Fruit fly (Drosophila melanogaster) whole organism: ENCODE results near the gene CG13794.

Source experiments
- CG8478 ChIP-seq: fragments of >200 bp; optimal IDR thresholded peaks from 2 replicates; lab custom pipeline; 2018; ENCODE audit warnings: inconsistent platforms
- Dll ChIP-seq: fragments of >200 bp; optimal IDR thresholded peaks from 2 replicates; lab custom pipeline; 2017
- EcR ChIP-seq, 2 experiments: fragments of >200 bp; optimal IDR thresholded peaks; 2 replicates each; lab custom pipeline; 2017; ENCODE audit warnings: missing biosample characterization in 2 of 2, missing genetic modification characterization in 2 of 2, missing genetic modification reagents in 2 of 2
- pan ChIP-seq: fragments of >200 bp; optimal IDR thresholded peaks from 2 replicates; lab custom pipeline; 2017
- psq ChIP-seq: fragments of >200 bp; optimal IDR thresholded peaks from 2 replicates; lab custom pipeline; 2017
- usp ChIP-seq: fragments of >200 bp; optimal IDR thresholded peaks from 2 replicates; lab custom pipeline; 2017; ENCODE audit warnings: missing biosample characterization, missing genetic modification characterization, mixed read lengths

Gene CG13794

DNA sequence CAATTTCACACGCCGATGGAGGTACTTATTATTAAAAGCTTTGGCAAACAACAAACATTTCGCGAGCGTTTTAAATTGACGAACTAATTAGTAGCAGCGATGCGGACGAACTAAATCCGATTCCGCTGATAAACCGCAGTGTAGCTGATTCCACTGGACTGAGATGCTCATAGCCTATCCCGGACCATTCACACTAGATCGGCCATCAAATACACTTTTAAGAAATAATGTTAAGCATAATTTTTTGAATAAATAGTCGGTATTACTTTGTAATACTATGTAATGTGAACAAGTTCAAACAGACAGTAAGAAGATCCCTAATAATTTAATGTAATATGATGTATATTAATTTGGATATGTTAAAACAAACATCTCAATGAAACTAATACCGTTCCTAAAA lies at the start of gene CG13794:
CG13794 (minus strand) TSS at position 101 of the 400 bp plus-strand sequence.
- no peak for TF ChIP-seq psq (lab: Kevin White, UChicago)
- no peak for TF ChIP-seq pan (lab: Kevin White, UChicago)
- TF ChIP-seq usp (GFP tag; lab: Kevin White, UChicago) = no peak
- TF ChIP-seq EcR (GFP tag; optimal IDR thresholded peaks at IDR 0.05; lab: Kevin White, UChicago) = no peak
- TF ChIP-seq CG8478 (lab: Kevin White, UChicago) = no peak
- TF ChIP-seq Dll (lab: Kevin White, UChicago) = no peak

DNA sequence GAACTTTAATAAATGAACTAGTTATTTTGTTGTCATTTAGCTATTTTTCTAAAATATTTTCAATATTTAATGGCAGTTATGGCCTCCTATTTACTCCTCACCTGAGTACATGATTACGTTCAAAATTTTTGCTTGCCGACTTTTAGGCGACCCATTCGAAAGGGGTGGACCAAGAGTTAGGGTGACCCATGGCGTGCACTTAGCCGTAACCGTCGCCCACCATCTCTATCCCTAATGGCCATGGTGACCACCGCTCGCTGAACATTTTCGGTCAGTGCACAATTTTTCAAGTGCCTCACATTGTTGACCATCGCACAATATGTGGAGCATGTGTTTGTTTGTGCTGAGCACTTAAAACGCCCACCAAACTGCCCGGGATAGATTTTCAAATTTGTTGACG lies 49.3 kb upstream of the CG13794 start:
- TF ChIP-seq pan (lab: Kevin White, UChicago) (no peak), usp (GFP tag; lab: Kevin White, UChicago) (no peak), EcR (GFP tag; optimal IDR thresholded peaks at IDR 0.05; lab: Kevin White, UChicago) (no peak), psq (lab: Kevin White, UChicago) (no peak), CG8478 (lab: Kevin White, UChicago) (no peak), Dll (lab: Kevin White, UChicago) (no peak)

DNA sequence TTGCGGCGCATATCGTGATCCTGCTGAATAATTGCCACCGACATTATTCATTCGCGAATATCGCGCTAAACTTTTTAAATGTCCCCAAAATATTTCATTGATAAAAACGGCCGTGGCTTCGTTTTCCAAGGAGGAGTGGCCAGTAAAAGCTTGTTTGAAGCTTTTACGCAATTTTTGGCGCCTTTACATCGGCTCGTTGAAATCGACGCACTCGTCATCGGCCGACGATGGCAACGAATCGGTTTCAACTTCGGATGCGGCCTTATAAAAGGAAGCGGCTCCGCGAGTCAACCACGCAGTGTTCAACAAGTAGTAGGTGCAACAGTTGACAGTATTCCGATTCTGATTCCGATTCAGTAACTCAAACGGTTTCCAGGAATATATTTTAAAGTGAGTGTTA lies 44.7 kb upstream of the CG13794 start, which contains the start of gene CG7191:
CG7191 (plus strand) TSS at position 301 of the 400 bp plus-strand sequence.
- no peak for TF ChIP-seq usp (GFP tag; lab: Kevin White, UChicago)
- no peak for TF ChIP-seq CG8478 (lab: Kevin White, UChicago)
- no peak for TF ChIP-seq pan (lab: Kevin White, UChicago)
- TF ChIP-seq EcR (GFP tag; optimal IDR thresholded peaks at IDR 0.05; lab: Kevin White, UChicago) = no peak
- no peak for TF ChIP-seq psq (lab: Kevin White, UChicago)
- TF ChIP-seq Dll (lab: Kevin White, UChicago) = no peak

DNA sequence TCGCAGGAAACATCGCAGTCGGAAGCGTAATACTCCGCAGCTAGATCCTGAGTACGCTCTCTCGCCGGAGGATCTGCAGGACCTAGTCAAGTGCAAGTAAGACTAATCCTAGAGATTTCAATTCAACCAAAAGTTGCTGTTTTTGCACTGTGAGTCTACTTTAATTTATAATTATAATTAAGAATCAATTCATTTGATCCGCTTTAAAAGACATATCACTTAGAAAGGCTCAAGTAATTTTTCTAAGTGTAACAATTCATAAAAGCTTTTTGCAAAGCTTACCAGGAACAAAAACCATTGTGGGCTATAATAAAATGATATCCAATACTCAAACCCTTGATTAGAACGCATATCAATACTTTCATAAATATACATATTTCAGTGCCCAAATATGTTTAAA lies 34.2 kb upstream of the CG13794 start:
- TF ChIP-seq psq (lab: Kevin White, UChicago) (no peak), pan (lab: Kevin White, UChicago) (no peak), CG8478 (lab: Kevin White, UChicago) (no peak), usp (GFP tag; lab: Kevin White, UChicago) (no peak), Dll (lab: Kevin White, UChicago) (no peak), EcR (GFP tag; optimal IDR thresholded peaks at IDR 0.05; lab: Kevin White, UChicago) (no peak)

DNA sequence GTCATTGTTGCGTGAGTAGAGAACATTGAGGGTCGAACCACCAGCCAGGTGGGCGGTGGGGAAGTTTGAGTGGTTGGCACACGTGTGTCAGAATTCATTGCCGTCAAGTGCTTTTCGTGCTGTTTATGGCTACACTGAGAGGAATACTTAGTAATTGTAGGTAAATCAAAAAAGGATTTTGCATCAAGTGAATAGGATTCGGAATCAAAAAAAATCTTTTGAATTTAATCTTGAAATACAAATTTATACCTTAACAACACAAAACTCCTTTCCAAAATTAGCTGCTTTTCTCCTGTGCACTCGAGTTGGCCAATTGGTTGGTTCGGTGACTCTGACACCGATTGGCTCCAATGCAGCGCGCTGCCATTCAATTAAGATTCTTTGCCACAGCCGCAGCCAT lies 31.9 kb upstream of the CG13794 start:
- TF ChIP-seq Dll (lab: Kevin White, UChicago) (no peak), pan (lab: Kevin White, UChicago) (no peak), psq (lab: Kevin White, UChicago) (no peak), CG8478 (lab: Kevin White, UChicago) (no peak), EcR (GFP tag; optimal IDR thresholded peaks at IDR 0.05; lab: Kevin White, UChicago) (no peak), usp (GFP tag; lab: Kevin White, UChicago) (no peak)

DNA sequence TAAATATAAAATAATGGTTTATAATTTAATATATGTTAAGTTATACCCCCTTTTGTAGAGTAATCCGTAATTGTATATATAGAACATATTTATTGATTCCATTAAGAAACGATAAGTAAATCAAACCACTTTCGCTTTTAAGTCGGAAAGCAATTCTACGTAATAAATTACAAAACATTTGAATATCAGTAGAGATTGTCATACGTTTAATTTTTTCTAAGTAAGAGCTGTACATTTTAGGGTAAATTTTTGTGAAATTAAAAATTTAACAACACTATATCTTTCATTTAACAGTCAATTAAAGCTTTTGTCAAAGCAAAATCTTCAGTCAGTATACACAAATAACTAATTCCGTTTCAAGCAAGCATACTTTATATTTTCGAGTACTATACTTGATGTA lies 31.3 kb upstream of the CG13794 start, which contains the start of gene CG46025:
CG46025 (plus strand) TSS at position 301 of the 400 bp plus-strand sequence.
- TF ChIP-seq usp (GFP tag; lab: Kevin White, UChicago) (no peak), psq (lab: Kevin White, UChicago) (no peak), EcR (GFP tag; optimal IDR thresholded peaks at IDR 0.05; lab: Kevin White, UChicago) (no peak)

DNA sequence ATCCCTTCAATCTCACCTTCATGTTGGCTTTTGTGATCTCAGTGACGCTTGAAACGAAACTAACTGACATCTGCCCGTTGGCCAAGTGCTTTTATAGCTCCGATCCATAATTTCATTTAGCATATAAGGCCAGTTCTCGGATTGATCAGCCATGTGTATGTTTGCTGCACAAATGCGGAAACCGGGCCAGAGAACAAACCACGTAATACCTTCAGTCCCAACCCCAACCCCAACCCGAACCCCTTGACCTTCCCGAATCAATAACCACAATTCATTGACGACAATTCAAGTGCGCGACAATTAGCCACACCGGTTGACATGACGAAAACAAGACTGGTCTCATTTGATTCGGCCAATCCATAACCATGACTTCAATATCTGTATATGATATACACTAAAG lies 30.5 kb upstream of the CG13794 start, which contains the start of gene CG7203:
CG7203 (minus strand) TSS at position 101 of the 400 bp plus-strand sequence.
- no peak for TF ChIP-seq pan (lab: Kevin White, UChicago)

DNA sequence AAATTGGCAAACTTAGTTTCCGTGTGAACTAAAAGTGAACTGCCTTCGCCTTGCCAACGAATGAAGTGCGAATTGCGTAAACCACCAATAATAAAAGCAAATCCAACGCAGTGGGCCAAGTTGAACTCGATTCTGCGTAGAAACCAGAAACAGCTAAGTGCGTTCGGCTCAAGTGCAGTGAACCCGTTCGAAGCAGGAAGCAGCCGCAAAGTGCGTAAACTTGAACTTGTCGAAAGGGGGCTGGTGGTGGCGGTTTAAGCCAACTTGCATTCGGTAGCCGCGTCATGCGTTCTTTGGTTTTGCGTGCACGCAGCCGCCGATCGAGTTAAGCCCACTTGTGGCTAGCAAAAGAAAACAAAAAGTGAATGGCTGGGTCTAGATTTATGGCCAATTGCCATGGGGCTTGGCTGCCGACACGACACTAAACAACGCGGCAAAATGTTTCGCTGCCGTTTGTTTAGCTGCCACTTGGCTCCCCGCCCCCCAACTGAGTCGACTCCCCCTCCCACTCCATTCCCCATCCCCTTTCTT lies 28.1 kb upstream of the CG13794 start:
- TF ChIP-seq CG8478 (lab: Kevin White, UChicago) (no peak), EcR (GFP tag; optimal IDR thresholded peaks at IDR 0.05; lab: Kevin White, UChicago) (peak in 1 of 2 experiments; percentile 72)

DNA sequence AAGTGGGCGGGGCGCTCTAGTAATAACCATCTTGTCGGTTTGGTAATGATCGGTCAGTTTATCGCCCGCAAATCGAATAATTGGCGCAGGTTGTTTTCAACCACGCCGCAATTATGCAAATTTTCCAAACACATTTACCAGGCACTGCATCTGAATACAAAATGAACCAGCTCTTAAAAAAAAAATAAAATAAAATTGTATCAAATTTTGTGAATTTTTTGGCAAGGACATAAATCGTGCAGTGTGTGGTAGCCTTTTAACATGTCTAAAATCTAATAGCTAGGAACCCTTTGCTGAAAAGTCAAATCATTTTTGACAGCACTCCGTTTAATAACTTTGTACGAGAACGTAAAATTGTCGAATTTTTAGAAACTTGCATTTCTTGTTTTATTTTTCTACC lies 24.4 kb upstream of the CG13794 start, which contains the start of gene ATPsynGL:
ATPsynGL (plus strand) TSS at position 301 of the 400 bp plus-strand sequence.
- TF ChIP-seq usp (GFP tag; lab: Kevin White, UChicago) (no peak), EcR (GFP tag; optimal IDR thresholded peaks at IDR 0.05; lab: Kevin White, UChicago) (no peak), pan (lab: Kevin White, UChicago) (no peak), psq (lab: Kevin White, UChicago) (no peak), Dll (lab: Kevin White, UChicago) (no peak), CG8478 (lab: Kevin White, UChicago) (no peak)

DNA sequence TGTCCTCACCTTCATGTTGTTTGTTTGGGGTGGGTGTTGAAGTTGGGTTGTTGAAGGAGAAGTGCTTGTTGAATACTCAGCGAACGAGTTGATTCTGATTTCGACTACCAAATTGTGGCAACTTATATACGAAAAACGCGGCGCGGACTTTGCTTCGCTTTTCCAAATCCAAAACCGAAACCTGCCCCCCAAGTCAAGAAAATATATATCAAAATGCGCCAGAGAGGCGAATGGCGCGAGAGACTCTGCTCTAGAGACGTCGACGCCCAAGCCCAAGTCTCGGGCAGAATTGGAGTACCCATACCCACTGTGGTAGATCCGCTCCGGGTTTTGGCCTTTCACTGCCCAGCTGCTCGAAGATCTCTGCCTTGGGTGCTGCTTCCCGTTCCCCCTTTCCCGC lies 22.1 kb upstream of the CG13794 start, which contains the start of gene CG7214:
CG7214 (minus strand) TSS at position 101 of the 400 bp plus-strand sequence.
- TF ChIP-seq usp (GFP tag; lab: Kevin White, UChicago) (no peak), EcR (GFP tag; optimal IDR thresholded peaks at IDR 0.05; lab: Kevin White, UChicago) (no peak), CG8478 (lab: Kevin White, UChicago) (no peak), psq (lab: Kevin White, UChicago) (no peak), Dll (lab: Kevin White, UChicago) (no peak), pan (lab: Kevin White, UChicago) (no peak)

DNA sequence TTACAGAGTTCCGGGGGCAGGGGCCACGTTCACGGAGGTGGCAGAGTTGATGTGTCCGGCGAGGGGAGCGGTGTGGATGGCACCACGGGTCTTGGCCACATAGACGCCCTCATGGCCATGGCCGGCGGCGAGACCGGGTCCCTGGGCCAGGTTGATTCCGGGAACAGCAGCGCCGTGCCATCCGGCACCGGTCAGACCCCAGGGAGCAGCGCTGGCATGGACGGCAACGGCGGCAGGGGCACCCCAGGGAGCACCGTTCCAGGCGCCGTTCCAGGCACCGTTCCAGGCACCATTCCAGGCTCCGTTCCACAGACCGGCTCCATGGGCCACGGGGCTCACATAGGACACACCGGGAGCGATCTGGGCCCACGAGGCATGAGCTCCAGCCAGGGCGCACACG lies 21.6 kb upstream of the CG13794 start:
- TF ChIP-seq usp (GFP tag; lab: Kevin White, UChicago) (no peak), pan (lab: Kevin White, UChicago) (no peak), CG8478 (lab: Kevin White, UChicago) (no peak), Dll (lab: Kevin White, UChicago) (no peak), psq (lab: Kevin White, UChicago) (no peak), EcR (GFP tag; optimal IDR thresholded peaks at IDR 0.05; lab: Kevin White, UChicago) (no peak)

DNA sequence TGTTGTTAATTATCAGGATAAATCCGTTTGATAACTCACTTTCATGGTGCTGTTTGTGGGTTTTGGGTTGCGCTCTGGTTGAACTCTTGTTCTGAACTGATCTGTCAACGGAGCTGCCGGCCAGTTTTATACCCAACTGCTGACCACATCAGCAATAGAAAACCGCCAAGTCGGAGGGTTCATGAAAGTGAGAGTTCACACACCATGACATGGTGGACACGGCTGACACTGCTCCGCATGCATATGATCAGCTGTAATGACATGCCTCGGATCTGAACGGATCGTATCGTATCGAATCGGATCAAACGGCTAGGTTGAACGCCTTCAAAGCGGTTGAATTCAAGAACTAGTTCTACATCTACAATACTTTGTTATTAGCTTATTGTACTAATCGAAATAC lies 18.8 kb upstream of the CG13794 start, which contains the start of gene Acp1:
Acp1 (minus strand) TSS at position 101 of the 400 bp plus-strand sequence.
- TF ChIP-seq Dll (lab: Kevin White, UChicago) = no peak
- no peak for TF ChIP-seq CG8478 (lab: Kevin White, UChicago)
